Fruit fly (Drosophila melanogaster): ENCODE results near the gene DIP-beta.

The DIP-beta gene

dm6 chrX:21457632-21458031 lies at the start of gene DIP-beta:
Gene DIP-beta, minus strand, starts transcription at chrX:21457738.
- TF ChIP-seq Sin3A (optimal IDR thresholded peaks at IDR 0.05) (no peak), Deaf1 (tag; optimal IDR thresholded peaks at IDR 0.05) (peak; percentile 97), Dad (GFP tag; optimal IDR thresholded peaks at IDR 0.05) (no peak), pita (GFP tag; optimal IDR thresholded peaks at IDR 0.05) (no peak), Nf-YB (GFP tag; optimal IDR thresholded peaks at IDR 0.05) (peak; percentile 58), Fer2 (tag; optimal IDR thresholded peaks at IDR 0.05) (no peak), jing (GFP tag; optimal IDR thresholded peaks at IDR 0.05) (peak; percentile 30), CG15696 (tag; optimal IDR thresholded peaks at IDR 0.05) (no peak), Ptx1 (GFP tag; IDR thresholded peaks at IDR 0.05) (no peak), Hr3 (GFP tag; optimal IDR thresholded peaks at IDR 0.05) (no peak), Nf-YC (tag; optimal IDR thresholded peaks at IDR 0.05) (peak; percentile 90), CG11504 (tag; optimal IDR thresholded peaks at IDR 0.05) (peak; percentile 98), gem (tag; optimal IDR thresholded peaks at IDR 0.05) (no peak), Ets65A (GFP tag) (peak; percentile 40)

- no peak for TF ChIP-seq eve (GFP tag; optimal IDR thresholded peaks at IDR 0.05)
- TF ChIP-seq Blimp-1 (GFP tag; optimal IDR thresholded peaks at IDR 0.05), result peak; percentile 36
- no peak for TF ChIP-seq Optix (GFP tag; IDR thresholded peaks at IDR 0.05)
- peak; percentile 47 for TF ChIP-seq CG2712 (tag; optimal IDR thresholded peaks at IDR 0.05)
- peak; percentile 54 for TF ChIP-seq CG2678 (tag; optimal IDR thresholded peaks at IDR 0.05)
- no peak for TF ChIP-seq Side (GFP tag; optimal IDR thresholded peaks at IDR 0.05)
- no peak for TF ChIP-seq grn (GFP tag; optimal IDR thresholded peaks at IDR 0.05)
- TF ChIP-seq Ada2b (GFP tag; IDR thresholded peaks at IDR 0.05), result no peak
- TF ChIP-seq ind (GFP tag; optimal IDR thresholded peaks at IDR 0.05), result peak; percentile 7
- TF ChIP-seq cg (GFP tag; optimal IDR thresholded peaks at IDR 0.05), result peak; percentile 47
- TF ChIP-seq cwo (GFP tag; optimal IDR thresholded peaks at IDR 0.05), result peak; percentile 2
- TF ChIP-seq Sox102F (GFP tag; optimal IDR thresholded peaks at IDR 0.05), result peak; percentile 39
- peak; percentile 15; the same call in 1 of the 2 replicates for TF ChIP-seq CG6689 (GFP tag; IDR thresholded peaks at IDR 0.05)
- peak; percentile 27 for TF ChIP-seq CG7556 (GFP tag; optimal IDR thresholded peaks at IDR 0.05)
- TF ChIP-seq caup (GFP tag; optimal IDR thresholded peaks at IDR 0.05; ENCODE audit: severe bottlenecking), result no peak
- TF ChIP-seq gem (tag; optimal IDR thresholded peaks at IDR 0.05), result peak; percentile 55
- no peak for TF ChIP-seq prd (optimal IDR thresholded peaks at IDR 0.05)
- peak; percentile 17; the same call in 1 of the 3 replicates for TF ChIP-seq prd (GFP tag; IDR thresholded peaks at IDR 0.05)
- no peak for TF ChIP-seq CG14667 (GFP tag; IDR thresholded peaks at IDR 0.05)
- TF ChIP-seq CG17359 (tag; optimal IDR thresholded peaks at IDR 0.05), result no peak
- no peak for TF ChIP-seq sd (tag; optimal IDR thresholded peaks at IDR 0.05)
- TF ChIP-seq sens (GFP tag), result peak; percentile 1
- peak; percentile 41; the same call in 1 of the 2 replicates for TF ChIP-seq CG31441 (GFP tag; IDR thresholded peaks at IDR 0.05)
- peak; percentile 5 for TF ChIP-seq Abd-B (GFP tag; optimal IDR thresholded peaks at IDR 0.05)
- peak; percentile 30 for TF ChIP-seq CG18599 (GFP tag; optimal IDR thresholded peaks at IDR 0.05)
- TF ChIP-seq Oli (tag; optimal IDR thresholded peaks at IDR 0.05), result peak; percentile 8
- peak; percentile 44 for TF ChIP-seq dmrt99B (tag; optimal IDR thresholded peaks at IDR 0.05)
- peak; percentile 26 for TF ChIP-seq CoRest (tag; optimal IDR thresholded peaks at IDR 0.05)
- TF ChIP-seq CG9727 (GFP tag; optimal IDR thresholded peaks at IDR 0.05), result peak; percentile 5
- TF ChIP-seq NK7.1 (GFP tag; optimal IDR thresholded peaks at IDR 0.05), result no peak
- TF ChIP-seq vvl (GFP tag; IDR thresholded peaks at IDR 0.05), result 0 out of 2 replicates have a peak, but pooled peaks have one; percentile 21
- TF ChIP-seq Antp (GFP tag; optimal IDR thresholded peaks at IDR 0.05), result no peak
- TF ChIP-seq CG7928 (GFP tag; optimal IDR thresholded peaks at IDR 0.05), result no peak
- no peak for TF ChIP-seq sqz (GFP tag; optimal IDR thresholded peaks at IDR 0.05)
- no peak for TF ChIP-seq CG31224 (GFP tag; IDR thresholded peaks at IDR 0.05)
- peak; percentile 26 for TF ChIP-seq CG13424 (tag; optimal IDR thresholded peaks at IDR 0.05)
- TF ChIP-seq CG32532 (GFP tag; IDR thresholded peaks at IDR 0.05), result no peak
- TF ChIP-seq chn (GFP tag; optimal IDR thresholded peaks at IDR 0.05), result no peak
These were observed 39.5 kb upstream of the DIP-beta start for dm6 chrX:21497025-21497424.

Data from whole organism, embryonic.